Fruit fly (Drosophila melanogaster): ENCODE results near the gene CG14355.

CG14355 gene

dm6 chr3R:14122347-14122812 is 29.4 kb downstream of the CG14355 start, which contains the start of the genes Abi and twf (continued):
- no peak for TF ChIP-seq sqz (GFP tag; optimal IDR thresholded peaks at IDR 0.05)
- peak; percentile 59 for TF ChIP-seq CG18011 (GFP tag; optimal IDR thresholded peaks at IDR 0.05)
- peak; percentile 12 for TF ChIP-seq fd102C (GFP tag; optimal IDR thresholded peaks at IDR 0.05)
- peak; percentile 32; the same call in 1 of the 2 replicates for TF ChIP-seq ranshi (GFP tag; IDR thresholded peaks at IDR 0.05)
- TF ChIP-seq CG12391 (tag; optimal IDR thresholded peaks at IDR 0.05) = peak; percentile 87
- peak; percentile 91 for TF ChIP-seq Med (GFP tag)
- no peak for TF ChIP-seq toy (GFP tag; IDR thresholded peaks at IDR 0.05)
- 0 out of 2 replicates have a peak, but pooled peaks have one; percentile 8 for TF ChIP-seq Dref (GFP tag; IDR thresholded peaks at IDR 0.05)
- peak; percentile 68 for TF ChIP-seq caup (GFP tag; optimal IDR thresholded peaks at IDR 0.05; ENCODE audit: severe bottlenecking)
- TF ChIP-seq bbx (GFP tag; IDR thresholded peaks at IDR 0.05; ENCODE audit: partially characterized antibody) = no peak
- TF ChIP-seq CG10959 (GFP tag; IDR thresholded peaks at IDR 0.05) = no peak
- peak; percentile 4 for TF ChIP-seq CG1529 (GFP tag; optimal IDR thresholded peaks at IDR 0.05)
- no peak for TF ChIP-seq Jarid2 (GFP tag; optimal IDR thresholded peaks at IDR 0.05)
- TF ChIP-seq lilli (GFP tag; optimal IDR thresholded peaks at IDR 0.05) = peak; percentile 81
- peak; percentile 65 for TF ChIP-seq Atf6 (GFP tag; IDR thresholded peaks at IDR 0.05)
- peak; percentile 61 for TF ChIP-seq CG10147 (GFP tag; optimal IDR thresholded peaks at IDR 0.05)
- peak; percentile 61 for TF ChIP-seq CG3995 (GFP tag; optimal IDR thresholded peaks at IDR 0.05)
- TF ChIP-seq mam (GFP tag; optimal IDR thresholded peaks at IDR 0.05) = peak; percentile 73
- peak; percentile 38 for TF ChIP-seq Dek (tag; optimal IDR thresholded peaks at IDR 0.05)
- TF ChIP-seq Gug (GFP tag; IDR thresholded peaks at IDR 0.05) = peak; percentile 18; the same call in 1 of the 4 replicates
- no peak for TF ChIP-seq wor (GFP tag; IDR thresholded peaks at IDR 0.05)
- no peak for TF ChIP-seq CG6654 (GFP tag; optimal IDR thresholded peaks at IDR 0.05)
- TF ChIP-seq ham (GFP tag; IDR thresholded peaks at IDR 0.05) = no peak
- peak; percentile 63 for TF ChIP-seq Sox102F (GFP tag; optimal IDR thresholded peaks at IDR 0.05)
- TF ChIP-seq CG4854 (GFP tag; optimal IDR thresholded peaks at IDR 0.05) = peak; percentile 35
- peak; percentile 22 for TF ChIP-seq CG2202 (tag; optimal IDR thresholded peaks at IDR 0.05)
- no peak; the same call in 2 of the 3 replicates for TF ChIP-seq B-H1 (GFP tag; IDR thresholded peaks at IDR 0.05)
- peak; percentile 59 for TF ChIP-seq tio (GFP tag; optimal IDR thresholded peaks at IDR 0.05)
- no peak for TF ChIP-seq oc (tag; optimal IDR thresholded peaks at IDR 0.05)
- no peak for TF ChIP-seq zen2 (GFP tag; IDR thresholded peaks at IDR 0.05; ENCODE audit: partially characterized antibody)
- no peak for TF ChIP-seq CG7963 (GFP tag; IDR thresholded peaks at IDR 0.05; ENCODE audit: partially characterized antibody)
- TF ChIP-seq CG14710 (tag; optimal IDR thresholded peaks at IDR 0.05) = peak; percentile 86
- no peak for TF ChIP-seq D19A (tag; optimal IDR thresholded peaks at IDR 0.05)
- no peak for TF ChIP-seq Hey (tag; optimal IDR thresholded peaks at IDR 0.05)
- peak; percentile 47 for TF ChIP-seq gcm (GFP tag; optimal IDR thresholded peaks at IDR 0.05)
- TF ChIP-seq CG7271 (tag; optimal IDR thresholded peaks at IDR 0.05) = no peak
- no peak for TF ChIP-seq bigmax (GFP tag; optimal IDR thresholded peaks at IDR 0.05)
- TF ChIP-seq fru (optimal IDR thresholded peaks at IDR 0.05) = no peak
- peak; percentile 7 for TF ChIP-seq CG31388 (GFP tag; optimal IDR thresholded peaks at IDR 0.05)
- no peak for TF ChIP-seq CG10431 (GFP tag; optimal IDR thresholded peaks at IDR 0.05)
- TF ChIP-seq CG12236 (GFP tag; optimal IDR thresholded peaks at IDR 0.05) = no peak

- TF ChIP-seq Med (GFP tag) (peak; percentile 19), grau (tag; optimal IDR thresholded peaks at IDR 0.05) (no peak)
Observed at dm6 chr3R:14118350-14118749, 33.4 kb downstream of the CG14355 start, which contains the start of gene Kif19A. TSS of gene Kif19A (minus strand) at chr3R:14118450.

Measured in whole organism, embryonic.